Worm (Caenorhabditis elegans): ENCODE results near the gene aat-4.

ce11 chrIV:6239993-6240392, 35.5 kb downstream of the aat-4 start, which contains the start of gene F58F9.9:
- no peak for TF ChIP-seq ets-7 (tag; optimal IDR thresholded peaks at IDR 0.05)
- TF ChIP-seq ama-1 (optimal IDR thresholded peaks at IDR 0.05), result no peak
- no peak for TF ChIP-seq hmg-4 (GFP tag; optimal IDR thresholded peaks at IDR 0.05)
